Fruit fly (Drosophila melanogaster) whole organism, wandering third instar larva: ENCODE data around the gene Cda5.

Experiments
- Abd-B ChIP-seq: fragments of >200 bp; optimal IDR thresholded peaks from 2 replicates; lab custom pipeline; 2017; ENCODE audit warnings: missing biosample characterization, missing genetic modification characterization
- GATAd ChIP-seq: sonication (Bioruptor generic); optimal IDR thresholded peaks from 2 replicates; lab custom pipeline; 2016; ENCODE audit warnings: missing biosample characterization, missing genetic modification characterization
- Jra ChIP-seq: sonication (Bioruptor generic); optimal IDR thresholded peaks from 2 replicates; lab custom pipeline; 2016; ENCODE audit warnings: missing biosample characterization, missing genetic modification characterization
- Mio ChIP-seq: sonication (Bioruptor generic); optimal IDR thresholded peaks from 2 replicates; lab custom pipeline; 2016; ENCODE audit warnings: missing biosample characterization, missing genetic modification characterization
- Myc ChIP-seq: fragments of >200 bp; optimal IDR thresholded peaks from 2 replicates; lab custom pipeline; 2017
- Sp1 ChIP-seq: fragments of 200-800 bp; sonication (Bioruptor generic); optimal IDR thresholded peaks from 3 replicates; lab custom pipeline; 2019; ENCODE audit warnings: missing biosample characterization, mild to moderate bottlenecking, missing genetic modification characterization, moderate library complexity
- Vsx2 ChIP-seq: fragments of 200-300, 225-300 bp; sonication (Bioruptor generic); optimal IDR thresholded peaks from 2 replicates; lab custom pipeline; 2018; ENCODE audit warnings: missing biosample characterization, missing genetic modification characterization; ENCODE audit not compliant: partially characterized antibody
- brk ChIP-seq: fragments of 200-800 bp; sonication (Bioruptor generic); optimal IDR thresholded peaks from 2 replicates; lab custom pipeline; 2016; ENCODE audit warnings: missing biosample characterization, mild to moderate bottlenecking, missing genetic modification characterization
- dsf ChIP-seq: sonication (Bioruptor generic); optimal IDR thresholded peaks from 2 replicates; lab custom pipeline; 2016; ENCODE audit warnings: missing biosample characterization, missing genetic modification characterization, borderline replicate concordance
- ey ChIP-seq: fragments of 200-800 bp; sonication (Bioruptor generic); optimal IDR thresholded peaks from 2 replicates; lab custom pipeline; 2016; ENCODE audit warnings: missing biosample characterization, missing genetic modification characterization
- jim ChIP-seq: fragments of 175-275, 200-325 bp; sonication (Bioruptor generic); optimal IDR thresholded peaks from 2 replicates; lab custom pipeline; 2016; ENCODE audit warnings: missing biosample characterization, mild to moderate bottlenecking, missing genetic modification characterization
- psq ChIP-seq: fragments of 200-800 bp; sonication (Bioruptor generic); optimal IDR thresholded peaks from 3 replicates; lab custom pipeline; 2017; ENCODE audit warnings: missing biosample characterization, mild to moderate bottlenecking, missing genetic modification characterization, moderate library complexity
- sv ChIP-seq: fragments of 200-800 bp; sonication (Bioruptor generic); optimal IDR thresholded peaks from 3 replicates; lab custom pipeline; 2016; ENCODE audit warnings: missing biosample characterization, missing genetic modification characterization
- tai ChIP-seq: sonication (Bioruptor generic); optimal IDR thresholded peaks from 2 replicates; lab custom pipeline; 2016; ENCODE audit warnings: missing biosample characterization, missing genetic modification characterization

The Cda5 gene

dm6 chr2L:34054-34453 lies 31.1 kb downstream of the Cda5 start:
- TF ChIP-seq dsf (GFP tag; lab: Kevin White, UChicago) (no peak), Jra (no peak)

dm6 chr2L:25055-25454 lies 40.1 kb downstream of the Cda5 start, which contains the start of gene Ir21a:
TSS of gene Ir21a (minus strand) at chr2L:25155.
- TF ChIP-seq Mio (GFP tag; lab: Kevin White, UChicago) (no peak), tai (GFP tag; lab: Kevin White, UChicago) (no peak)

- TF ChIP-seq Myc (lab: Kevin White, UChicago) (peak; percentile 4), jim (GFP tag; lab: Kevin White, UChicago) (no peak)
Measured at dm6 chr2L:21587-21986, 43.6 kb downstream of the Cda5 start.

- peak; percentile 21 for TF ChIP-seq psq (GFP tag; lab: Kevin White, UChicago)
- TF ChIP-seq, all 38 proteins: peak for 1; not testable (repeated sequence) for 37
Measured at dm6 chr2L:16712-17111, 48.5 kb downstream of the Cda5 start.

dm6 chr2L:5560-5959 lies 59.6 kb downstream of the Cda5 start:
- no peak for TF ChIP-seq ey (GFP tag; lab: Kevin White, UChicago)
- TF ChIP-seq GATAd, result no peak
- TF ChIP-seq Vsx2, result peak; percentile 83
- TF ChIP-seq sv (GFP tag; lab: Kevin White, UChicago), result no peak
- no peak for TF ChIP-seq Abd-B
- no peak for TF ChIP-seq brk (GFP tag; lab: Kevin White, UChicago)
- TF ChIP-seq Sp1, result no peak
